Worm (Caenorhabditis elegans) whole organism, midembryonic: Measurements from ENCODE around the gene Y77E11A.12.

Experiments used
- cog-1 ChIP-seq: sonication (generic microtip); optimal IDR thresholded peaks from 2 replicates; lab custom pipeline; 2016; ENCODE audit warnings: missing genetic modification characterization, missing compliant biosample characterization
- flt-1 ChIP-seq: fragments of 200-800 bp; sonication (Bioruptor generic); IDR thresholded peaks from 2 replicates; pipeline ENCODE4 v1.3.6; 2022; ENCODE audit warnings: missing genetic modification characterization, missing compliant biosample characterization

DNA sequence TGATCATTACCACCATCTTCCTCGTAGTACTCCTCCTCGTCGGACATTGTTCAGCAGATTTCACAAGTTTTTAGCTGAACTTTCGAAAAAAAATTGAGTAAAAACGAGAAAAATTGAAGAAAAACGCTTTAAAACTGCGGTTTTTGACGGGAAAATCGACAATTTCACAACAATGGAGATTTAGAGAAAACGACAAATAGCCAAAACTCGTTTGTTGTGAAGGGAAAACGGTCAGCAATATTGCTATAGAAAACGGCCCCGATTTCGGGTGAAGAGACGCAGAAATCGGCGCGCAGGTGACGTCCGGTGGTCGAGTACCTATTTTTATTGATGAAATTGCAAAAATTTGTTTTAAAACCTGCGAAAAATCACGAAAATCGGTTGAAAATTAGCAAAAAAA, 29.0 kb downstream of the Y77E11A.12 start, which contains the start of gene clp-7:
- TF ChIP-seq cog-1 (tag; lab: Kevin White, UChicago) (no peak), flt-1 (GFP tag; lab: Robert Waterston, UW) (no peak)
